Worm (Caenorhabditis elegans): Measurements from ENCODE around the gene slc-17.9.

slc-17.9 gene

ce11 chrX:9796063-9796462 lies 31.3 kb upstream of the slc-17.9 start:
- TF ChIP-seq flt-1 (GFP tag; IDR thresholded peaks at IDR 0.05) (no peak), tbx-37 (GFP tag; conservative IDR thresholded peaks at IDR 0.05) (no peak), pes-1 (GFP tag; IDR thresholded peaks at IDR 0.05) (no peak), B0310.2 (tag; optimal IDR thresholded peaks at IDR 0.05) (no peak), hmbx-1 (tag; optimal IDR thresholded peaks at IDR 0.05) (no peak), F13C5.2 (tag; optimal IDR thresholded peaks at IDR 0.05) (no peak), hnd-1 (tag; optimal IDR thresholded peaks at IDR 0.05) (no peak), ceh-36 (tag; optimal IDR thresholded peaks at IDR 0.05) (no peak), ama-1 (optimal IDR thresholded peaks at IDR 0.05) (no peak), tbx-11 (GFP tag; IDR thresholded peaks at IDR 0.05) (no peak), ceh-13 (GFP tag; optimal IDR thresholded peaks at IDR 0.05) (no peak), tra-4 (tag; optimal IDR thresholded peaks at IDR 0.05) (no peak), sea-1 (GFP tag; conservative IDR thresholded peaks at IDR 0.05) (no peak), aly-1 (tag; optimal IDR thresholded peaks at IDR 0.05) (no peak), hmg-4 (GFP tag; optimal IDR thresholded peaks at IDR 0.05) (no peak), ets-7 (tag; optimal IDR thresholded peaks at IDR 0.05) (no peak), scrt-1 (GFP tag; IDR thresholded peaks at IDR 0.05) (no peak)

DNA sequence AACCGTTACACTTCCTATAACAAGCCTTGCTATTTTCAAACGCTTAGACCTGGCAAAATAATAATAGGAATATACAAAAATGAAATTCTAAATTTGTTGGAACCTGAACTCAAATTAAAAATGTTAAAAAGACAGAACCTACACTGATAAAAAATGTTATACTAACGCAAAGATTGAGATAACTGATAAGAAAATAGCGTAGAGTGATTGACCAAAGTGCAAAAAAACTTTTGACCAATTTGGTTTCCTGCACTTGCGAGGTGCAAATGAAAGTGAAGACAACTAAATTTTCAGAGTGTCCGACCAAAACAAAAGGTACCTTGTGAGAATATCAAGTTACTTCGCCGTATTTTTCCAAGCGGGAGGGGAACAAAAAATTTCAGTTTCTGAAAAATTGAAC lies 30.9 kb upstream of the slc-17.9 start:
- no peak for TF ChIP-seq ama-1 (optimal IDR thresholded peaks at IDR 0.05)
- no peak for TF ChIP-seq flt-1 (GFP tag; IDR thresholded peaks at IDR 0.05)
- TF ChIP-seq B0310.2 (tag; optimal IDR thresholded peaks at IDR 0.05), result no peak
- TF ChIP-seq aly-1 (tag; optimal IDR thresholded peaks at IDR 0.05), result no peak
- no peak for TF ChIP-seq sea-1 (GFP tag; conservative IDR thresholded peaks at IDR 0.05)
- TF ChIP-seq F13C5.2 (tag; optimal IDR thresholded peaks at IDR 0.05), result no peak
- no peak for TF ChIP-seq ceh-36 (tag; optimal IDR thresholded peaks at IDR 0.05)
- TF ChIP-seq hmbx-1 (tag; optimal IDR thresholded peaks at IDR 0.05), result no peak
- no peak for TF ChIP-seq tra-4 (tag; optimal IDR thresholded peaks at IDR 0.05)
- no peak for TF ChIP-seq ets-7 (tag; optimal IDR thresholded peaks at IDR 0.05)
- TF ChIP-seq ceh-13 (GFP tag; optimal IDR thresholded peaks at IDR 0.05), result no peak
- TF ChIP-seq hnd-1 (tag; optimal IDR thresholded peaks at IDR 0.05), result no peak

DNA sequence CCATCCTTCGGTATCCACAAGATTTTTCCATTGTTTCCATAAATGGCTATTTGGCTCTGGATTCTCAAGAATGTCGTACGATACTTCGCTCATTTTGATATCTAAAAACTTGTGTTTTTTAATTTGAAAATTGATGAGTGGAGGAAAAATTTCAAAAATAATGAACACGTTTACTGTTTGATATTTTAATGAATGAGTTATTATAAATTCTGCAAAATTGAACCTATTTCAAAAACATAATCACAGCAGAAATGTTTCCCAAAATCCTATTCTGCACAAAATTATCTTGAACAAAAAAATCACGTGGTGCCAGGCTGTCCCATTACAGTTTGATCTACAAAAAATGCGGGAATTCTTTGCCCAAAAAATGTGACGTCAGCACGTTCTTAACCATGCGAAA lies 29.5 kb upstream of the slc-17.9 start, which contains the start of gene F36G3.2:
TSS of gene F36G3.2 (minus strand) at position 101 of the 400 bp plus-strand sequence.
- TF ChIP-seq B0310.2 (tag; optimal IDR thresholded peaks at IDR 0.05) (no peak), hnd-1 (tag; optimal IDR thresholded peaks at IDR 0.05) (no peak), tra-4 (tag; optimal IDR thresholded peaks at IDR 0.05) (no peak), F13C5.2 (tag; optimal IDR thresholded peaks at IDR 0.05) (no peak), sea-1 (GFP tag; conservative IDR thresholded peaks at IDR 0.05) (no peak), hmbx-1 (tag; optimal IDR thresholded peaks at IDR 0.05) (no peak), hmg-4 (GFP tag; optimal IDR thresholded peaks at IDR 0.05) (no peak), pes-1 (GFP tag; IDR thresholded peaks at IDR 0.05) (no peak), flt-1 (GFP tag; IDR thresholded peaks at IDR 0.05) (no peak), tbx-37 (GFP tag; conservative IDR thresholded peaks at IDR 0.05) (no peak), ceh-36 (tag; optimal IDR thresholded peaks at IDR 0.05) (no peak), scrt-1 (GFP tag; IDR thresholded peaks at IDR 0.05) (no peak), ama-1 (optimal IDR thresholded peaks at IDR 0.05) (no peak), aly-1 (tag; optimal IDR thresholded peaks at IDR 0.05) (no peak), tbx-11 (GFP tag; IDR thresholded peaks at IDR 0.05) (no peak), ceh-13 (GFP tag; optimal IDR thresholded peaks at IDR 0.05) (no peak), ets-7 (tag; optimal IDR thresholded peaks at IDR 0.05) (no peak)

ce11 chrX:9789110-9789509 lies 24.4 kb upstream of the slc-17.9 start, which contains the start of gene F36G3.1:
Gene F36G3.1 (minus strand): TSS chrX:9789210.
- TF ChIP-seq scrt-1 (GFP tag; IDR thresholded peaks at IDR 0.05) (no peak), pes-1 (GFP tag; IDR thresholded peaks at IDR 0.05) (no peak), hmbx-1 (tag; optimal IDR thresholded peaks at IDR 0.05) (no peak), tbx-37 (GFP tag; conservative IDR thresholded peaks at IDR 0.05) (no peak), F13C5.2 (tag; optimal IDR thresholded peaks at IDR 0.05) (no peak)

ce11 chrX:9785865-9786264 lies 21.1 kb upstream of the slc-17.9 start:
- TF ChIP-seq flt-1 (GFP tag; IDR thresholded peaks at IDR 0.05), result no peak
- TF ChIP-seq scrt-1 (GFP tag; IDR thresholded peaks at IDR 0.05), result no peak
- no peak for TF ChIP-seq B0310.2 (tag; optimal IDR thresholded peaks at IDR 0.05)
- TF ChIP-seq ceh-36 (tag; optimal IDR thresholded peaks at IDR 0.05), result no peak
- no peak for TF ChIP-seq tbx-11 (GFP tag; IDR thresholded peaks at IDR 0.05)
- TF ChIP-seq sea-1 (GFP tag; conservative IDR thresholded peaks at IDR 0.05), result no peak
- no peak for TF ChIP-seq pes-1 (GFP tag; IDR thresholded peaks at IDR 0.05)
- TF ChIP-seq tbx-37 (GFP tag; conservative IDR thresholded peaks at IDR 0.05), result no peak
- no peak for TF ChIP-seq tra-4 (tag; optimal IDR thresholded peaks at IDR 0.05)
- no peak for TF ChIP-seq hmg-4 (GFP tag; optimal IDR thresholded peaks at IDR 0.05)
- TF ChIP-seq ceh-13 (GFP tag; optimal IDR thresholded peaks at IDR 0.05), result no peak
- no peak for TF ChIP-seq ama-1 (optimal IDR thresholded peaks at IDR 0.05)
- no peak for TF ChIP-seq F13C5.2 (tag; optimal IDR thresholded peaks at IDR 0.05)

DNA sequence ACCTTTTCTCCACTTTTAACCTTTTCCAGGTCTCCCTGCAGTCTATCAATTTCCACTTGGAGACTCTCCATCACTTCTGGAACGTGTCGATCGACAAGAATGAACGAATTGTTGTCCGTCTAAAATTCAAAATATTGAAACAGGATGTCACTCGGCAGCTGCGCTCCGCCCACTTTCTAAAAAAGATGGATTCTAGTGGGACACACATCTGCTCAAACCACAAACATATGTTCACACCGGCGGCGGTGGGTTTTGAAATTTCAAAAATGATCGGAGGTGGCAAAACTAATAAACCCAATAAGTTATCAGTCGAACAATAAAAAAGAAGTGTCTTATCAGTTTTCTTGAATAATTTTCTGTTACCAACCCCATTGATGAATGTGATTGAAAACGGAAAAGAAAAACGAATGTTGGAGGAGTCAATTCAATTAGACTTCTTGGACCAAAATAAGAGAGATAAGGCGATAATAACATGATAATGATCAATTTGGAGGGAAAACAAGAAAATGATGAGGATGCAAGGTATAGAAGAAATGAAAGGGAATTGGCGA lies 17.7 kb upstream of the slc-17.9 start:
- TF ChIP-seq aly-1 (tag; optimal IDR thresholded peaks at IDR 0.05), result no peak
- TF ChIP-seq tra-4 (tag; optimal IDR thresholded peaks at IDR 0.05), result no peak
- TF ChIP-seq sea-1 (GFP tag; conservative IDR thresholded peaks at IDR 0.05), result no peak
- no peak for TF ChIP-seq ceh-13 (GFP tag; optimal IDR thresholded peaks at IDR 0.05)
- no peak for TF ChIP-seq hnd-1 (tag; optimal IDR thresholded peaks at IDR 0.05)
- no peak for TF ChIP-seq hmg-4 (GFP tag; optimal IDR thresholded peaks at IDR 0.05)
- TF ChIP-seq ets-7 (tag; optimal IDR thresholded peaks at IDR 0.05), result no peak
- TF ChIP-seq tbx-37 (GFP tag; conservative IDR thresholded peaks at IDR 0.05), result no peak
- TF ChIP-seq scrt-1 (GFP tag; IDR thresholded peaks at IDR 0.05), result no peak
- no peak for TF ChIP-seq ama-1 (optimal IDR thresholded peaks at IDR 0.05)
- TF ChIP-seq pes-1 (GFP tag; IDR thresholded peaks at IDR 0.05), result no peak
- TF ChIP-seq B0310.2 (tag; optimal IDR thresholded peaks at IDR 0.05), result no peak
- no peak for TF ChIP-seq hmbx-1 (tag; optimal IDR thresholded peaks at IDR 0.05)
- TF ChIP-seq tbx-11 (GFP tag; IDR thresholded peaks at IDR 0.05), result no peak
- no peak for TF ChIP-seq ceh-36 (tag; optimal IDR thresholded peaks at IDR 0.05)
- no peak for TF ChIP-seq F13C5.2 (tag; optimal IDR thresholded peaks at IDR 0.05)

- TF ChIP-seq B0310.2 (tag; optimal IDR thresholded peaks at IDR 0.05) (no peak), ceh-36 (tag; optimal IDR thresholded peaks at IDR 0.05) (no peak), hmg-4 (GFP tag; optimal IDR thresholded peaks at IDR 0.05) (no peak), hmbx-1 (tag; optimal IDR thresholded peaks at IDR 0.05) (no peak), ama-1 (optimal IDR thresholded peaks at IDR 0.05) (no peak), tbx-37 (GFP tag; conservative IDR thresholded peaks at IDR 0.05) (no peak), hnd-1 (tag; optimal IDR thresholded peaks at IDR 0.05) (no peak), scrt-1 (GFP tag; IDR thresholded peaks at IDR 0.05) (no peak), ceh-13 (GFP tag; optimal IDR thresholded peaks at IDR 0.05) (no peak), aly-1 (tag; optimal IDR thresholded peaks at IDR 0.05) (no peak), ets-7 (tag; optimal IDR thresholded peaks at IDR 0.05) (no peak), tbx-11 (GFP tag; IDR thresholded peaks at IDR 0.05) (no peak), sea-1 (GFP tag; conservative IDR thresholded peaks at IDR 0.05) (no peak), pes-1 (GFP tag; IDR thresholded peaks at IDR 0.05) (no peak)
Observed at ce11 chrX:9777481-9777880, 12.8 kb upstream of the slc-17.9 start, which contains the start of gene T09B9.5. Gene T09B9.5 (plus strand): TSS chrX:9777781.
